Worm (Caenorhabditis elegans): ENCODE results near the gene C48A7.16.

The C48A7.16 gene

ce11 chrIV:7403422-7403821, 1.9 kb upstream of the C48A7.16 start:
- no peak for TF ChIP-seq tbx-37 (GFP tag; conservative IDR thresholded peaks at IDR 0.05)
- no peak for TF ChIP-seq ama-1 (optimal IDR thresholded peaks at IDR 0.05)
- no peak for TF ChIP-seq pes-1 (GFP tag; IDR thresholded peaks at IDR 0.05)
- no peak for TF ChIP-seq F13C5.2 (tag; optimal IDR thresholded peaks at IDR 0.05)
- TF ChIP-seq tra-4 (tag; optimal IDR thresholded peaks at IDR 0.05), result no peak
- no peak for TF ChIP-seq ets-7 (tag; optimal IDR thresholded peaks at IDR 0.05)
- TF ChIP-seq hnd-1 (tag; optimal IDR thresholded peaks at IDR 0.05), result no peak
- no peak for TF ChIP-seq aly-1 (tag; optimal IDR thresholded peaks at IDR 0.05)
- no peak for TF ChIP-seq flt-1 (GFP tag; IDR thresholded peaks at IDR 0.05)
- no peak for TF ChIP-seq scrt-1 (GFP tag; IDR thresholded peaks at IDR 0.05)
- no peak for TF ChIP-seq sea-1 (GFP tag; conservative IDR thresholded peaks at IDR 0.05)

- no peak for TF ChIP-seq ama-1 (optimal IDR thresholded peaks at IDR 0.05)
- no peak for TF ChIP-seq pes-1 (GFP tag; IDR thresholded peaks at IDR 0.05)
- no peak for TF ChIP-seq ets-7 (tag; optimal IDR thresholded peaks at IDR 0.05)
- TF ChIP-seq aly-1 (tag; optimal IDR thresholded peaks at IDR 0.05), result no peak
- TF ChIP-seq tra-4 (tag; optimal IDR thresholded peaks at IDR 0.05), result no peak
- TF ChIP-seq hnd-1 (tag; optimal IDR thresholded peaks at IDR 0.05), result no peak
- TF ChIP-seq tbx-11 (GFP tag; IDR thresholded peaks at IDR 0.05), result no peak
- TF ChIP-seq F13C5.2 (tag; optimal IDR thresholded peaks at IDR 0.05), result no peak
- no peak for TF ChIP-seq hmg-4 (GFP tag; optimal IDR thresholded peaks at IDR 0.05)
- TF ChIP-seq scrt-1 (GFP tag; IDR thresholded peaks at IDR 0.05), result no peak
- no peak for TF ChIP-seq flt-1 (GFP tag; IDR thresholded peaks at IDR 0.05)
These were observed 1.4 kb downstream of the C48A7.16 start for ce11 chrIV:7406690-7407089.

- TF ChIP-seq aly-1 (tag; optimal IDR thresholded peaks at IDR 0.05) (no peak), scrt-1 (GFP tag; IDR thresholded peaks at IDR 0.05) (no peak)
These were observed 2.0 kb downstream of the C48A7.16 start for ce11 chrIV:7407301-7407700.

ce11 chrIV:7413573-7413972, 8.3 kb downstream of the C48A7.16 start:
- TF ChIP-seq tbx-11 (GFP tag; IDR thresholded peaks at IDR 0.05) (no peak), ama-1 (optimal IDR thresholded peaks at IDR 0.05) (no peak), hnd-1 (tag; optimal IDR thresholded peaks at IDR 0.05) (no peak), ceh-36 (tag; optimal IDR thresholded peaks at IDR 0.05) (no peak), F13C5.2 (tag; optimal IDR thresholded peaks at IDR 0.05) (no peak), aly-1 (tag; optimal IDR thresholded peaks at IDR 0.05) (no peak), hmbx-1 (tag; optimal IDR thresholded peaks at IDR 0.05) (no peak)

ce11 chrIV:7414163-7414562, 8.9 kb downstream of the C48A7.16 start:
- TF ChIP-seq sea-1 (GFP tag; conservative IDR thresholded peaks at IDR 0.05), result no peak
- no peak for TF ChIP-seq B0310.2 (tag; optimal IDR thresholded peaks at IDR 0.05)
- no peak for TF ChIP-seq aly-1 (tag; optimal IDR thresholded peaks at IDR 0.05)
- no peak for TF ChIP-seq scrt-1 (GFP tag; IDR thresholded peaks at IDR 0.05)

- TF ChIP-seq hmbx-1 (tag; optimal IDR thresholded peaks at IDR 0.05), result no peak
- TF ChIP-seq ama-1 (optimal IDR thresholded peaks at IDR 0.05), result no peak
- no peak for TF ChIP-seq ceh-36 (tag; optimal IDR thresholded peaks at IDR 0.05)
These were observed 13.5 kb downstream of the C48A7.16 start, which contains the start of gene B0496.6 for ce11 chrIV:7418818-7419217. B0496.6 (plus strand) TSS chrIV:7419118.

ce11 chrIV:7420913-7421312, 15.6 kb downstream of the C48A7.16 start, which contains the start of gene srtx-1:
srtx-1 (plus strand) TSS chrIV:7421213.
- TF ChIP-seq ceh-36 (tag; optimal IDR thresholded peaks at IDR 0.05), result no peak

ce11 chrIV:7424198-7424597, 18.9 kb downstream of the C48A7.16 start, which contains the start of gene unc-82:
unc-82 (plus strand) TSS chrIV:7424498.
- TF ChIP-seq ceh-36 (tag; optimal IDR thresholded peaks at IDR 0.05) (no peak), tbx-11 (GFP tag; IDR thresholded peaks at IDR 0.05) (no peak), hmbx-1 (tag; optimal IDR thresholded peaks at IDR 0.05) (no peak), scrt-1 (GFP tag; IDR thresholded peaks at IDR 0.05) (no peak), hmg-4 (GFP tag; optimal IDR thresholded peaks at IDR 0.05) (no peak), flt-1 (GFP tag; IDR thresholded peaks at IDR 0.05) (no peak), ceh-13 (GFP tag; optimal IDR thresholded peaks at IDR 0.05) (no peak), F13C5.2 (tag; optimal IDR thresholded peaks at IDR 0.05) (no peak), sea-1 (GFP tag; conservative IDR thresholded peaks at IDR 0.05) (no peak), tbx-37 (GFP tag; conservative IDR thresholded peaks at IDR 0.05) (no peak), pes-1 (GFP tag; IDR thresholded peaks at IDR 0.05) (no peak), ama-1 (optimal IDR thresholded peaks at IDR 0.05) (no peak), ets-7 (tag; optimal IDR thresholded peaks at IDR 0.05) (no peak)

- TF ChIP-seq hnd-1 (tag; optimal IDR thresholded peaks at IDR 0.05) (no peak), B0310.2 (tag; optimal IDR thresholded peaks at IDR 0.05) (no peak), ceh-13 (GFP tag; optimal IDR thresholded peaks at IDR 0.05) (no peak), tbx-37 (GFP tag; conservative IDR thresholded peaks at IDR 0.05) (no peak), flt-1 (GFP tag; IDR thresholded peaks at IDR 0.05) (no peak), hmbx-1 (tag; optimal IDR thresholded peaks at IDR 0.05) (no peak), ama-1 (optimal IDR thresholded peaks at IDR 0.05) (no peak), aly-1 (tag; optimal IDR thresholded peaks at IDR 0.05) (no peak), tra-4 (tag; optimal IDR thresholded peaks at IDR 0.05) (no peak), hmg-4 (GFP tag; optimal IDR thresholded peaks at IDR 0.05) (no peak), pes-1 (GFP tag; IDR thresholded peaks at IDR 0.05) (no peak), ets-7 (tag; optimal IDR thresholded peaks at IDR 0.05) (no peak), ceh-36 (tag; optimal IDR thresholded peaks at IDR 0.05) (no peak), F13C5.2 (tag; optimal IDR thresholded peaks at IDR 0.05) (no peak), sea-1 (GFP tag; conservative IDR thresholded peaks at IDR 0.05) (no peak), tbx-11 (GFP tag; IDR thresholded peaks at IDR 0.05) (no peak), scrt-1 (GFP tag; IDR thresholded peaks at IDR 0.05) (no peak)
These were observed 20.8 kb downstream of the C48A7.16 start for ce11 chrIV:7426055-7426454.
